Fruit fly (Drosophila melanogaster): ENCODE measurements around the gene tinc.

DNA sequence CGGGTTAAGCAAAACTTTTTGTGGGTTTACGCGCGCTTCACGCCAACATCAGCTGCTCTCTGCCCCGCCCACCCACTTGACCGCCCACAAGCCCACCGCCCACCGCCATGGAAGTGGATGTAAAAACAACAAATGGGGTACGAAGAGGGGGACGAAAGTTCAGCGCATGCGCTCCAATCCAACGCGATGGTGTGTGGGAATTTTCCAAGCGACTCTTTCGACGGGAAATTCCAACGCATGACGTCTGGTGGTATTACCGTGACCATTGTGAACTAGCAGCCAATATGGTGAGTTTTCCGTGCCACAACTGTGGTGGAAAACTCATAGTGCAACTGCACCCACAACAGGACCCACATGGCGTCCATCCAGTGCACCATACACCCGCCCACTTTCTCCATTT lies 90.9 kb downstream of the tinc start:
- TF ChIP-seq CG5204 (GFP tag; optimal IDR thresholded peaks at IDR 0.05) (no peak), bab1 (GFP tag; optimal IDR thresholded peaks at IDR 0.05) (no peak), cnc (optimal IDR thresholded peaks at IDR 0.05) (no peak), Clk (GFP tag; optimal IDR thresholded peaks at IDR 0.05) (no peak), CG7101 (tag; optimal IDR thresholded peaks at IDR 0.05) (no peak), CG12768 (GFP tag; optimal IDR thresholded peaks at IDR 0.05) (no peak), CG33017 (tag; optimal IDR thresholded peaks at IDR 0.05) (no peak), Crg-1 (GFP tag; optimal IDR thresholded peaks at IDR 0.05) (no peak), CG11617 (GFP tag; optimal IDR thresholded peaks at IDR 0.05) (no peak), CG1620 (GFP tag; optimal IDR thresholded peaks at IDR 0.05) (no peak), CG7045 (GFP tag; optimal IDR thresholded peaks at IDR 0.05) (no peak)

Measured in whole organism, adult.